Worm (Caenorhabditis elegans) whole organism, young adult: Measurements from ENCODE around the gene Y67D8B.5.

Source experiments
- B0035.1 ChIP-seq: sonication (generic microtip); optimal IDR thresholded peaks from 2 replicates; lab custom pipeline; 2016; ENCODE audit warnings: missing genetic modification characterization, mild to moderate bottlenecking, missing compliant biosample characterization, missing genotype, missing genetic modification reagents
- B0261.1 ChIP-seq: sonication (generic microtip); optimal IDR thresholded peaks from 2 replicates; lab custom pipeline; 2016; ENCODE audit warnings: mild to moderate bottlenecking, missing genetic modification characterization, moderate library complexity, missing compliant biosample characterization
- B0336.3 ChIP-seq: fragments of 200-800 bp; sonication (Bioruptor generic); IDR thresholded peaks from 2 replicates; pipeline ENCODE4 v1.3.6; 2022; ENCODE audit warnings: missing genetic modification characterization, missing compliant biosample characterization
- F10E7.11 ChIP-seq: sonication (generic microtip); optimal IDR thresholded peaks from 2 replicates; lab custom pipeline; 2017; ENCODE audit warnings: mild to moderate bottlenecking, missing genetic modification characterization, moderate library complexity, missing compliant biosample characterization
- F33H1.4 ChIP-seq: fragments of 200-800 bp; sonication (Bioruptor generic); IDR thresholded peaks from 2 replicates; pipeline ENCODE4 v1.3.6; 2022; ENCODE audit warnings: missing genetic modification reagents, missing genetic modification characterization, missing compliant biosample characterization
- F49E8.2 ChIP-seq: sonication (generic microtip); optimal IDR thresholded peaks from 3 replicates; lab custom pipeline; 2017; ENCODE audit warnings: missing genetic modification characterization, mild to moderate bottlenecking, missing compliant biosample characterization, antibody characterized with exemption, moderate library complexity; ENCODE audit not compliant: insufficient read depth
- F55B11.4 ChIP-seq: sonication (generic microtip); optimal IDR thresholded peaks from 2 replicates; lab custom pipeline; 2016; ENCODE audit warnings: missing compliant biosample characterization, missing genetic modification characterization, borderline replicate concordance; ENCODE audit not compliant: insufficient read depth
- F57C9.4 ChIP-seq: sonication (generic microtip); optimal IDR thresholded peaks from 2 replicates; lab custom pipeline; 2017; ENCODE audit warnings: mild to moderate bottlenecking, missing genetic modification characterization, missing compliant biosample characterization
- Y53F4B.3 ChIP-seq: fragments of 200-800 bp; sonication (Bioruptor generic); IDR thresholded peaks from 2 replicates; pipeline ENCODE4 v1.3.6; 2022; ENCODE audit warnings: missing genetic modification reagents, missing genetic modification characterization, missing compliant biosample characterization
- Y79H2A.3 ChIP-seq: fragments of 200-800 bp; sonication (Bioruptor generic); conservative IDR thresholded peaks from 2 replicates; pipeline ENCODE4 v1.3.6; 2022; ENCODE audit warnings: missing genetic modification reagents, missing genetic modification characterization, missing compliant biosample characterization
- ZK185.1 ChIP-seq: sonication (generic microtip); optimal IDR thresholded peaks from 2 replicates; lab custom pipeline; 2016; ENCODE audit warnings: mild to moderate bottlenecking, missing genetic modification characterization, missing compliant biosample characterization; ENCODE audit not compliant: poor library complexity, severe bottlenecking
- ama-1 ChIP-seq, 3 experiments: fragments of 150-350 bp in 1 of 3; sonication (generic microtip) in 2 of 3; optimal IDR thresholded peaks; 2 replicates each; lab custom pipeline; 2014 to 2018; ENCODE audit warnings: missing biosample characterization in 2 of 3, missing genetic modification characterization in 2 of 3, missing genetic modification reagents in 2 of 3
- atf-7 ChIP-seq: sonication (generic microtip); optimal IDR thresholded peaks from 2 replicates; lab custom pipeline; 2017; ENCODE audit warnings: mild to moderate bottlenecking, missing genetic modification characterization, missing compliant biosample characterization
- attf-6 ChIP-seq: fragments of 200-800 bp; sonication (Bioruptor generic); IDR thresholded peaks from 2 replicates; pipeline ENCODE4 v1.3.6; 2022; ENCODE audit warnings: missing genetic modification reagents, missing genetic modification characterization, missing compliant biosample characterization
- cebp-2 ChIP-seq: fragments of 200-800 bp; sonication (Bioruptor generic); IDR thresholded peaks from 2 replicates; pipeline ENCODE4 v1.3.6; 2022; ENCODE audit warnings: missing genetic modification characterization, missing compliant biosample characterization
- ceh-40 ChIP-seq: fragments of 200-800 bp; sonication (Bioruptor generic); IDR thresholded peaks from 2 replicates; pipeline ENCODE4 v1.3.6; 2022; ENCODE audit warnings: missing genetic modification characterization, missing compliant biosample characterization
- dox-1 ChIP-seq: fragments of 200-800 bp; sonication (Bioruptor generic); IDR thresholded peaks from 2 replicates; pipeline ENCODE4 v1.3.6; 2022; ENCODE audit warnings: missing genetic modification reagents, missing genetic modification characterization, missing compliant biosample characterization
- efl-1 ChIP-seq: fragments of 150-350 bp; optimal IDR thresholded peaks from 2 replicates; lab custom pipeline; 2014; ENCODE audit warnings: missing biosample characterization, missing genetic modification reagents, missing genetic modification characterization
- egl-18 ChIP-seq: fragments of 200-800 bp; sonication (Bioruptor generic); IDR thresholded peaks from 2 replicates; pipeline ENCODE4 v1.3.6; 2022; ENCODE audit warnings: missing genetic modification reagents, missing genetic modification characterization, missing compliant biosample characterization
- egrh-3 ChIP-seq: fragments of 200-800 bp; sonication (Bioruptor generic); IDR thresholded peaks from 2 replicates; pipeline ENCODE4 v1.3.6; 2022; ENCODE audit warnings: missing genetic modification reagents, missing genetic modification characterization, missing compliant biosample characterization
- him-1 ChIP-seq: sonication (generic microtip); optimal IDR thresholded peaks from 2 replicates; lab custom pipeline; 2016; ENCODE audit warnings: missing genotype, missing genetic modification reagents, missing genetic modification characterization, missing compliant biosample characterization
- hlh-12 ChIP-seq: sonication (generic microtip); optimal IDR thresholded peaks from 2 replicates; lab custom pipeline; 2016; ENCODE audit warnings: missing genetic modification characterization, missing compliant biosample characterization
- hrde-1 ChIP-seq: sonication (generic microtip); optimal IDR thresholded peaks from 2 replicates; lab custom pipeline; 2016; ENCODE audit warnings: missing genetic modification characterization, mild to moderate bottlenecking, missing compliant biosample characterization, moderate library complexity, missing genotype, missing genetic modification reagents, borderline replicate concordance
- hsf-1 ChIP-seq: fragments of 200-800 bp; sonication (Bioruptor generic); IDR thresholded peaks from 2 replicates; pipeline ENCODE4 v1.3.6; 2022; ENCODE audit warnings: missing genetic modification reagents, missing genetic modification characterization, missing compliant biosample characterization
- let-526 ChIP-seq: fragments of 200-800 bp; sonication (Bioruptor generic); IDR thresholded peaks from 2 replicates; pipeline ENCODE4 v1.3.6; 2022; ENCODE audit warnings: missing genetic modification reagents, missing genetic modification characterization, missing compliant biosample characterization
- let-607 ChIP-seq, 2 experiments: fragments of 200-800 bp in 1 of 2; sonication (Bioruptor generic) in 1 of 2; sonication (generic microtip) in 1 of 2; optimal IDR thresholded peaks; 2 replicates each; lab custom pipeline; 2016 to 2018; ENCODE audit warnings: mild to moderate bottlenecking in 2 of 2, missing compliant biosample characterization in 2 of 2, missing genetic modification characterization in 2 of 2, moderate library complexity in 2 of 2, missing genotype in 1 of 2
- lin-35 ChIP-seq, 3 experiments: fragments of 150-350 bp in 2 of 3; sonication (generic microtip) in 1 of 3; optimal IDR thresholded peaks; 2 replicates each; lab custom pipeline; 2014 to 2018; ENCODE audit warnings: missing biosample characterization in 3 of 3, missing genetic modification characterization in 3 of 3, missing genetic modification reagents in 3 of 3
- madf-10 ChIP-seq: sonication (generic microtip); optimal IDR thresholded peaks from 2 replicates; lab custom pipeline; 2016; ENCODE audit warnings: mild to moderate bottlenecking, missing genetic modification characterization, missing compliant biosample characterization
- madf-3 ChIP-seq: fragments of 200-800 bp; sonication (Bioruptor generic); IDR thresholded peaks from 2 replicates; pipeline ENCODE4 v1.3.6; 2022; ENCODE audit warnings: missing genetic modification reagents, missing genetic modification characterization, missing compliant biosample characterization
- madf-6 ChIP-seq: fragments of 200-800 bp; sonication (Bioruptor generic); IDR thresholded peaks from 2 replicates; pipeline ENCODE4 v1.3.6; 2022; ENCODE audit warnings: missing genetic modification reagents, missing genetic modification characterization, missing compliant biosample characterization
- madf-8 ChIP-seq: fragments of 200-800 bp; sonication (Bioruptor generic); conservative IDR thresholded peaks from 2 replicates; pipeline ENCODE4 v1.3.6; 2022; ENCODE audit warnings: missing genetic modification reagents, missing genetic modification characterization, missing compliant biosample characterization
- nfya-1 ChIP-seq: sonication (generic microtip); optimal IDR thresholded peaks from 2 replicates; lab custom pipeline; 2017; ENCODE audit warnings: antibody characterized with exemption, missing compliant biosample characterization, missing genetic modification characterization, borderline replicate concordance; ENCODE audit not compliant: insufficient read depth
- nhr-27 ChIP-seq: fragments of 200-800 bp; sonication (Bioruptor generic); optimal IDR thresholded peaks from 2 replicates; lab custom pipeline; 2018; ENCODE audit warnings: mild to moderate bottlenecking, missing genetic modification characterization, moderate library complexity, missing compliant biosample characterization
- pbrm-1 ChIP-seq: fragments of 200-800 bp; sonication (Bioruptor generic); IDR thresholded peaks from 2 replicates; pipeline ENCODE4 v1.3.6; 2022; ENCODE audit warnings: missing genetic modification reagents, missing genetic modification characterization, missing compliant biosample characterization
- pha-4 ChIP-seq: fragments of 150-350 bp; sonication (generic microtip); optimal IDR thresholded peaks from 2 replicates; lab custom pipeline; 2014; ENCODE audit warnings: missing biosample characterization, missing genetic modification reagents, missing genetic modification characterization
- sdz-38 ChIP-seq: sonication (generic microtip); optimal IDR thresholded peaks from 2 replicates; lab custom pipeline; 2016; ENCODE audit warnings: missing genotype, missing genetic modification characterization, missing compliant biosample characterization
- sea-2 ChIP-seq: fragments of 200-800 bp; sonication (Bioruptor generic); IDR thresholded peaks from 2 replicates; pipeline ENCODE4 v1.3.6; 2022; ENCODE audit warnings: missing genetic modification characterization, missing compliant biosample characterization
- snpc-3.4 ChIP-seq: sonication (generic microtip); optimal IDR thresholded peaks from 2 replicates; lab custom pipeline; 2017; ENCODE audit warnings: missing genetic modification characterization, mild to moderate bottlenecking, missing compliant biosample characterization, antibody characterized with exemption, moderate library complexity, missing genotype, missing genetic modification reagents
- tbx-9 ChIP-seq: sonication (generic microtip); optimal IDR thresholded peaks from 2 replicates; lab custom pipeline; 2016; ENCODE audit warnings: borderline replicate concordance, missing genetic modification characterization, inconsistent platforms, missing compliant biosample characterization
- tlf-1 ChIP-seq: fragments of 200-800 bp; sonication (Bioruptor generic); optimal IDR thresholded peaks from 2 replicates; lab custom pipeline; 2018; ENCODE audit warnings: mild to moderate bottlenecking, missing genetic modification characterization, missing compliant biosample characterization
- xnd-1 ChIP-seq: sonication (generic microtip); optimal IDR thresholded peaks from 2 replicates; lab custom pipeline; 2016; ENCODE audit warnings: missing genotype, missing genetic modification reagents, missing genetic modification characterization, missing compliant biosample characterization
- ztf-22 ChIP-seq: fragments of 200-800 bp; sonication (Bioruptor generic); optimal IDR thresholded peaks from 2 replicates; lab custom pipeline; 2018; ENCODE audit warnings: mild to moderate bottlenecking, missing genetic modification characterization, moderate library complexity, missing compliant biosample characterization
- ztf-25 ChIP-seq: fragments of 200-800 bp; sonication (Bioruptor generic); IDR thresholded peaks from 2 replicates; pipeline ENCODE4 v1.3.6; 2022; ENCODE audit warnings: missing genetic modification reagents, missing genetic modification characterization, missing compliant biosample characterization
- ztf-3 ChIP-seq: fragments of 200-800 bp; sonication (Bioruptor generic); optimal IDR thresholded peaks from 2 replicates; lab custom pipeline; 2018; ENCODE audit warnings: mild to moderate bottlenecking, missing genetic modification characterization, missing compliant biosample characterization
- ztf-6 ChIP-seq: fragments of 200-800 bp; sonication (Bioruptor generic); IDR thresholded peaks from 2 replicates; pipeline ENCODE4 v1.3.6; 2022; ENCODE audit warnings: missing genetic modification reagents, missing genetic modification characterization, missing compliant biosample characterization

Gene Y67D8B.5

DNA sequence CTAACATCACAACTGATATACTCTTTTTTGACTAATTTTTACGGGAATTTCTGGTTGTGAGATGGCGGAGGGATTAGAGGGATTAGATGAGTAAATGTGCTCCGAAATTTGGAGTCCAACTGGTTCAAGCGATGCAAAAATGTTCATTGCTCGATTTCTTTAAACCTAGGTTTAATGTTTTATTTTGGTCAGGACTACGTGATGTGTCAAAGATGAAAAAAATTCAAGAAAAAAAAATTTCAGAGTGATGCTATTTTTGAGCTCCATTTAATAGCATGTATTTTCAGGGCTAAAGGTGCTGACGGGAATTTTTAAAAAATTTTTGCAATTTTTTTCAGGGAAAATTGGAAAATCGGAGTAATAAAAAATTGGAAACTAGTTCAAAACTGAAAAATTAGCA lies 5.8 kb upstream of the Y67D8B.5 start (continued):
- TF ChIP-seq atf-7 (tag; lab: Kevin White, UChicago) (no peak), him-1 (tag; lab: Kevin White, UChicago) (no peak), hsf-1 (GFP tag; lab: Robert Waterston, UW) (no peak), sea-2 (GFP tag; lab: Robert Waterston, UW) (no peak), F57C9.4 (tag; lab: Kevin White, UChicago) (no peak), nfya-1 (tag; lab: Kevin White, UChicago) (no peak)

DNA sequence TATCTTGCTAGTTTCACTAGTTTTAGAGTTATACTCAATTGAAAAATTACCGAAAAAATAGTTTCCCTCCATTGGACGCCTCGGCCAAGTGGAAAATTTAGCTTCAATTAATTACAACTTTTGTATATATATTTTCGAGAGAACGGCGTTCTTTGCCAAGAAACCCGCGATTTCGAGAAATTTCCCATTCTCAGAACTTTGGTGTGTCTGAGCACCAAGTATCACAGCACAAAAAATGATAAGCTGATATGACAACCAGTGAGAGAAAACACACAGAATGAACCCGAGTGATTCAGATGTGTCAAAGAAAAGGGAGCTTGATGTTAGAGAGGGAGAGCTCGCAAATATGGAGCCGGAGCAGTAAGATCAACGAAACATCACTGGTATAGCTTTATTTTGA lies 3.1 kb upstream of the Y67D8B.5 start:
- TF ChIP-seq ceh-40, result no peak
- no peak for TF ChIP-seq ama-1 (optimal IDR thresholded peaks at IDR 0.05; lab: Kevin White, UChicago)
- no peak for TF ChIP-seq ama-1 (GFP tag; optimal IDR thresholded peaks at IDR 0.05; lab: Kevin White, UChicago)
- TF ChIP-seq tbx-9, result no peak
- no peak for TF ChIP-seq F10E7.11
- no peak for TF ChIP-seq pbrm-1
- TF ChIP-seq madf-6 (GFP tag; lab: Robert Waterston, UW), result no peak
- TF ChIP-seq F49E8.2 (tag; lab: Kevin White, UChicago), result no peak
- no peak for TF ChIP-seq let-526 (GFP tag; lab: Robert Waterston, UW)
- TF ChIP-seq ztf-22 (GFP tag; lab: Kevin White, UChicago), result no peak
- no peak for TF ChIP-seq hlh-12 (tag; lab: Kevin White, UChicago)
- TF ChIP-seq egrh-3, result no peak
- TF ChIP-seq sdz-38 (tag; lab: Kevin White, UChicago), result no peak
- TF ChIP-seq ZK185.1, result no peak
- TF ChIP-seq snpc-3.4 (tag; lab: Kevin White, UChicago), result no peak
- no peak for TF ChIP-seq Y53F4B.3
- no peak for TF ChIP-seq hrde-1 (tag; lab: Kevin White, UChicago)
- TF ChIP-seq ztf-25 (GFP tag; lab: Robert Waterston, UW), result no peak
- TF ChIP-seq B0035.1, result no peak
- TF ChIP-seq, all 124 proteins: peak for 0

DNA sequence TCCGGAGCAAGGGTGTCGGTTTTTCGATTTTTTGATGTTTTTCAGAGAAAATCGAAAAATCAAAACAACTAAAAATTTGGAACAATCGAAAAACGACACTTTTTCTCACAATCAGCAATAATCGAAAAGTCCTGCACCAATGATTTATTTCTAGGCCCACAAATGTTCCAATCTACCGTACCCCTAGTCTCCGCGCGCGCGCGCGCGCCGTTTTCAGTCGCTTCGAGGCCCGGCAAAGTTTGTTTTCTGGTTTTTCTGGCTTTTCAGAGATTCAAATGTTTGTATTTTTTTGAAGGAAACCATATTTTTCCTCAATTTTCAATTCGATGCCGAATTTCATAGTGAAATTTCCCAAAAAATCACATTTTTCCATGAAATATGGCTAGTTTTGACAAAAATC lies 9.8 kb downstream of the Y67D8B.5 start:
- TF ChIP-seq F55B11.4 (tag; lab: Kevin White, UChicago) (no peak), tbx-9 (no peak), F33H1.4 (GFP tag; lab: Robert Waterston, UW) (peak; percentile 85), Y79H2A.3 (GFP tag; lab: Robert Waterston, UW) (peak; percentile 82), cebp-2 (no peak), let-607 (tag; optimal IDR thresholded peaks at IDR 0.05; lab: Kevin White, UChicago) (no peak), dox-1 (GFP tag; lab: Robert Waterston, UW) (peak; percentile 78), B0261.1 (no peak), lin-35 (GFP tag; optimal IDR thresholded peaks at IDR 0.05; lab: Kevin White, UChicago) (peak in 1 of 3 experiments; percentile 68), tlf-1 (GFP tag; lab: Kevin White, UChicago) (peak; percentile 38), madf-8 (GFP tag; lab: Robert Waterston, UW) (peak; percentile 99), ZK185.1 (no peak), xnd-1 (tag; lab: Kevin White, UChicago) (peak; percentile 94), hsf-1 (GFP tag; lab: Robert Waterston, UW) (peak; percentile 83), ztf-3 (no peak), efl-1 (peak; percentile 98), madf-3 (peak; percentile 88), egl-18 (GFP tag; lab: Robert Waterston, UW) (no peak), F57C9.4 (tag; lab: Kevin White, UChicago) (no peak), ztf-6 (GFP tag; lab: Robert Waterston, UW) (no peak), pha-4 (tag; lab: Kevin White, UChicago) (no peak), madf-10 (tag; lab: Kevin White, UChicago) (no peak), attf-6 (GFP tag; lab: Robert Waterston, UW) (peak; percentile 61; the same call in 1 of the 2 replicates), B0336.3 (GFP tag; lab: Robert Waterston, UW) (peak; percentile 64; the same call in 1 of the 2 replicates), hrde-1 (tag; lab: Kevin White, UChicago) (no peak), nhr-27 (tag; lab: Kevin White, UChicago) (no peak)
